Fruit fly (Drosophila melanogaster): ENCODE measurements around the gene Dtd.
A peak's percentile ranks its signal among the peaks of the same experiment; 100 is the strongest.

The Dtd gene

dm6 chr3R:11409667-11410137 lies 20.2 kb upstream of the Dtd start, which contains the start of the genes mgr and Irbp (continued):
- TF ChIP-seq CG12155 (GFP tag; optimal IDR thresholded peaks at IDR 0.05) (peak; percentile 87), Nf-YC (tag; optimal IDR thresholded peaks at IDR 0.05) (peak; percentile 77), CG31388 (GFP tag; optimal IDR thresholded peaks at IDR 0.05) (peak; percentile 65), br (optimal IDR thresholded peaks at IDR 0.05) (no peak), nmo (GFP tag; optimal IDR thresholded peaks at IDR 0.05) (peak; percentile 95), CG14050 (GFP tag; IDR thresholded peaks at IDR 0.05) (peak; percentile 90), CG7372 (GFP tag; IDR thresholded peaks at IDR 0.05) (peak; percentile 94), CG10209 (GFP tag; optimal IDR thresholded peaks at IDR 0.05) (peak; percentile 91), Doc2 (GFP tag; IDR thresholded peaks at IDR 0.05) (peak; percentile 70), NK7.1 (GFP tag; optimal IDR thresholded peaks at IDR 0.05) (no peak), MTF-1 (GFP tag; optimal IDR thresholded peaks at IDR 0.05; ENCODE audit: borderline replicate concordance) (peak; percentile 52), HLHmδ (GFP tag; optimal IDR thresholded peaks at IDR 0.05) (no peak), CG4404 (GFP tag; IDR thresholded peaks at IDR 0.05) (peak; percentile 92), sob (GFP tag; IDR thresholded peaks at IDR 0.05) (peak; percentile 98), CG16779 (GFP tag; IDR thresholded peaks at IDR 0.05) (peak; percentile 72; the same call in 1 of the 2 replicates), abd-A (tag; optimal IDR thresholded peaks at IDR 0.05) (no peak), CG1832 (GFP tag; optimal IDR thresholded peaks at IDR 0.05) (no peak), CG17912 (GFP tag; optimal IDR thresholded peaks at IDR 0.05) (peak; percentile 34), D (optimal IDR thresholded peaks at IDR 0.05) (no peak), D (GFP tag; optimal IDR thresholded peaks at IDR 0.05) (peak; percentile 83), CG33557 (GFP tag; optimal IDR thresholded peaks at IDR 0.05) (peak; percentile 91), CG4282 (GFP tag; optimal IDR thresholded peaks at IDR 0.05) (no peak), chm (GFP tag; IDR thresholded peaks at IDR 0.05) (peak; percentile 84), CG3726 (GFP tag; IDR thresholded peaks at IDR 0.05) (peak; percentile 85), Optix (GFP tag; IDR thresholded peaks at IDR 0.05) (peak; percentile 91), Aef1 (GFP tag; IDR thresholded peaks at IDR 0.05) (peak; percentile 93), CG17385 (GFP tag; optimal IDR thresholded peaks at IDR 0.05) (peak; percentile 86), slbo (GFP tag; IDR thresholded peaks at IDR 0.05) (peak; percentile 97), gce (GFP tag; IDR thresholded peaks at IDR 0.05) (peak; percentile 88), Gug (GFP tag; IDR thresholded peaks at IDR 0.05) (peak; percentile 78), Camta (GFP tag; optimal IDR thresholded peaks at IDR 0.05) (peak; percentile 3), NfI (GFP tag; optimal IDR thresholded peaks at IDR 0.05) (peak; percentile 91), Antp (GFP tag; optimal IDR thresholded peaks at IDR 0.05) (no peak), HLH54F (GFP tag; optimal IDR thresholded peaks at IDR 0.05) (peak; percentile 54), CG10543 (GFP tag; optimal IDR thresholded peaks at IDR 0.05) (no peak), caup (GFP tag; optimal IDR thresholded peaks at IDR 0.05; ENCODE audit: severe bottlenecking) (peak; percentile 94), danr (GFP tag; IDR thresholded peaks at IDR 0.05) (peak; percentile 87), inv (GFP tag; IDR thresholded peaks at IDR 0.05; ENCODE audit: partially characterized antibody) (peak; percentile 75), Hmr (GFP tag; optimal IDR thresholded peaks at IDR 0.05) (peak; percentile 93), unpg (GFP tag; optimal IDR thresholded peaks at IDR 0.05) (peak; percentile 96), en (GFP tag; optimal IDR thresholded peaks at IDR 0.05) (no peak), tx (GFP tag; optimal IDR thresholded peaks at IDR 0.05) (peak; percentile 4), CG6683 (GFP tag; optimal IDR thresholded peaks at IDR 0.05) (peak; percentile 81), Lhr (GFP tag; optimal IDR thresholded peaks at IDR 0.05) (peak; percentile 76), pfk (GFP tag; optimal IDR thresholded peaks at IDR 0.05) (no peak), Nf-YA (GFP tag; IDR thresholded peaks at IDR 0.05) (peak; percentile 85; the same call in 1 of the 2 replicates), hkb (optimal IDR thresholded peaks at IDR 0.05) (no peak), hkb (GFP tag; IDR thresholded peaks at IDR 0.05) (peak; percentile 93), da (GFP tag; optimal IDR thresholded peaks at IDR 0.05) (no peak), CG6272 (GFP tag; IDR thresholded peaks at IDR 0.05) (peak; percentile 95), Hr78 (GFP tag; optimal IDR thresholded peaks at IDR 0.05) (no peak), ind (GFP tag; optimal IDR thresholded peaks at IDR 0.05) (peak; percentile 88)

All from whole organism, embryonic.